Fruit fly (Drosophila melanogaster) whole organism, adult: ENCODE results near the gene Cyp9f2.

Experiments used
- CG11617 ChIP-seq: fragments of 200-800 bp; sonication (Bioruptor generic); optimal IDR thresholded peaks from 2 replicates; lab custom pipeline; 2017; ENCODE audit warnings: mild to moderate bottlenecking, missing biosample characterization, missing genetic modification reagents, missing genetic modification characterization
- CG5204 ChIP-seq: fragments of 200-800 bp; sonication (Bioruptor generic); optimal IDR thresholded peaks from 2 replicates; lab custom pipeline; 2016; ENCODE audit warnings: missing biosample characterization, missing genetic modification characterization
- Clk ChIP-seq: fragments of 200-800 bp; sonication (Bioruptor generic); optimal IDR thresholded peaks from 2 replicates; lab custom pipeline; 2017; ENCODE audit warnings: missing biosample characterization, missing genetic modification characterization
- cic ChIP-seq: fragments of 200-800 bp; sonication (Bioruptor generic); optimal IDR thresholded peaks from 2 replicates; lab custom pipeline; 2017; ENCODE audit warnings: missing biosample characterization, mild to moderate bottlenecking, missing genetic modification characterization, moderate library complexity
- kay ChIP-seq: fragments of 200-800 bp; sonication (Bioruptor generic); peaks from one replicate; lab custom pipeline; 2016; ENCODE audit warnings: missing biosample characterization, missing genetic modification characterization, borderline replicate concordance
- tj ChIP-seq: fragments of 200-800 bp; sonication (Bioruptor generic); optimal IDR thresholded peaks from 3 replicates; lab custom pipeline; 2017; ENCODE audit warnings: missing biosample characterization, mild to moderate bottlenecking, missing genetic modification characterization, moderate library complexity

DNA sequence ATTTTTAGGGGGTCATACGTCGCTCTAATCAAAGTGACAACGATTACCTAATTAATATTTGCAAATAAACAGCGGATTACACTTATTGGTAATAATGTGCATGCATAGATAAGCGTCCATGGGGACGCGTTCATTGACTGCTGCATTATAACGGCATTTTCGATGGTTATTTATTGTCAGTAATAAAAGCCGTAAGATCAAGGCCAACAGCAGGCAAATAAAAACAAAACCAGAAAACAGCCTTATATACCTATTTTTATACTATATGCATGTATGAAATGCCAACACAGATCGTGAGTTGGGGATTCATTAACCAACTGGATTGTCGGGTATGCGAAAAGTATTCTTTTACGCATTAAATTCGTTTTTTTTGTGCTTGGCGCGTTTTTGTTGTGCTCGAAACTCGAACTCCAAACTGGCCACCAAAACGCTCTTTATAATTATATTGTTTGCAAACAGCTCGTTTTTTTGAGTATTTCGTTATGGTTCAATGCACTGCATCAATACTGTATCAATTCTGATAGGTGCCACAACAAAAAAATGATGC lies 45.0 kb upstream of the Cyp9f2 start:
- no peak for TF ChIP-seq Clk (GFP tag; lab: Kevin White, UChicago)
- TF ChIP-seq CG11617 = no peak
- TF ChIP-seq tj (GFP tag; lab: Kevin White, UChicago) = no peak
- no peak for TF ChIP-seq kay
- no peak for TF ChIP-seq cic (GFP tag; lab: Kevin White, UChicago)
- no peak for TF ChIP-seq CG5204 (GFP tag; lab: Kevin White, UChicago)
